Worm (Caenorhabditis elegans) whole organism, mixed stage, embryonic: Measurements from ENCODE around the gene epic-3.

Source experiments
- M03D4.4 ChIP-seq: sonication (generic microtip); optimal IDR thresholded peaks from 2 replicates; lab custom pipeline; 2017; ENCODE audit warnings: mild to moderate bottlenecking, missing genetic modification characterization, missing compliant biosample characterization
- bed-3 ChIP-seq: fragments of 200-800 bp; sonication (Bioruptor generic); optimal IDR thresholded peaks from 3 replicates; lab custom pipeline; 2018; ENCODE audit warnings: mild to moderate bottlenecking, missing genetic modification characterization, moderate library complexity, missing compliant biosample characterization
- blmp-1 ChIP-seq: fragments of 150-350 bp; optimal IDR thresholded peaks from 2 replicates; lab custom pipeline; 2014; ENCODE audit warnings: missing biosample characterization, missing genetic modification characterization
- ceh-39 ChIP-seq: fragments of 150-350 bp; optimal IDR thresholded peaks from 2 replicates; lab custom pipeline; 2014; ENCODE audit warnings: missing biosample characterization, missing genetic modification characterization
- ceh-43 ChIP-seq: fragments of 200-800 bp; sonication (Bioruptor generic); optimal IDR thresholded peaks from 2 replicates; lab custom pipeline; 2018; ENCODE audit warnings: mild to moderate bottlenecking, missing genetic modification characterization, moderate library complexity, missing compliant biosample characterization
- ceh-83 ChIP-seq: fragments of 200-800 bp; sonication (Bioruptor generic); optimal IDR thresholded peaks from 2 replicates; lab custom pipeline; 2018; ENCODE audit warnings: mild to moderate bottlenecking, missing genetic modification characterization, missing compliant biosample characterization
- ces-1 ChIP-seq: fragments of 150-350 bp; optimal IDR thresholded peaks from 2 replicates; lab custom pipeline; 2014; ENCODE audit warnings: missing biosample characterization, missing genetic modification reagents, missing genetic modification characterization
- cnd-1 ChIP-seq: fragments of 200-800 bp; sonication (Bioruptor generic); optimal IDR thresholded peaks from 2 replicates; lab custom pipeline; 2018; ENCODE audit warnings: mild to moderate bottlenecking, missing genetic modification characterization, missing compliant biosample characterization
- elt-1 ChIP-seq: sonication (generic microtip); optimal IDR thresholded peaks from 2 replicates; lab custom pipeline; 2017; ENCODE audit warnings: missing genetic modification characterization, mild to moderate bottlenecking, missing compliant biosample characterization, antibody characterized with exemption, moderate library complexity, borderline replicate concordance; ENCODE audit not compliant: insufficient read depth
- hlh-1 ChIP-seq: fragments of 150-350 bp; optimal IDR thresholded peaks from 2 replicates; lab custom pipeline; 2014; ENCODE audit warnings: missing biosample characterization, missing genetic modification reagents, missing genetic modification characterization
- lin-13 ChIP-seq: fragments of 150-350 bp; optimal IDR thresholded peaks from 2 replicates; lab custom pipeline; 2014; ENCODE audit warnings: missing biosample characterization, missing genetic modification characterization
- lin-32 ChIP-seq: fragments of 200-800 bp; sonication (Bioruptor generic); optimal IDR thresholded peaks from 2 replicates; lab custom pipeline; 2018; ENCODE audit warnings: mild to moderate bottlenecking, missing genetic modification characterization, missing compliant biosample characterization
- lsy-2 ChIP-seq: fragments of 150-350 bp; optimal IDR thresholded peaks from 2 replicates; lab custom pipeline; 2014; ENCODE audit warnings: missing biosample characterization, missing genetic modification characterization
- mab-5 ChIP-seq: fragments of 150-350 bp; optimal IDR thresholded peaks from 2 replicates; lab custom pipeline; 2014; ENCODE audit warnings: missing biosample characterization, missing genetic modification characterization
- mls-2 ChIP-seq: sonication (generic microtip); optimal IDR thresholded peaks from 2 replicates; lab custom pipeline; 2016; ENCODE audit warnings: mild to moderate bottlenecking, missing genetic modification characterization, moderate library complexity, missing compliant biosample characterization
- nhr-237 ChIP-seq: fragments of 150-350 bp; optimal IDR thresholded peaks from 2 replicates; lab custom pipeline; 2014; ENCODE audit warnings: missing biosample characterization, missing genetic modification characterization
- nhr-28 ChIP-seq: fragments of 150-350 bp; optimal IDR thresholded peaks from 2 replicates; lab custom pipeline; 2014; ENCODE audit warnings: missing biosample characterization, missing genetic modification characterization
- nhr-76 ChIP-seq: sonication (generic microtip); optimal IDR thresholded peaks from 2 replicates; lab custom pipeline; 2017; ENCODE audit warnings: missing biosample characterization, missing genetic modification characterization
- sem-2 ChIP-seq: fragments of 200-800 bp; sonication (Bioruptor generic); optimal IDR thresholded peaks from 2 replicates; lab custom pipeline; 2018; ENCODE audit warnings: mild to moderate bottlenecking, missing genetic modification characterization, missing compliant biosample characterization
- snpc-4 ChIP-seq: fragments of 150-350 bp; optimal IDR thresholded peaks from 2 replicates; lab custom pipeline; 2014; ENCODE audit warnings: missing biosample characterization, missing genetic modification characterization
- sptf-1 ChIP-seq: sonication (generic microtip); optimal IDR thresholded peaks from 2 replicates; lab custom pipeline; 2017; ENCODE audit warnings: mild to moderate bottlenecking, missing genetic modification characterization, moderate library complexity, missing compliant biosample characterization
- tbx-8 ChIP-seq: fragments of 200-800 bp; sonication (Bioruptor generic); optimal IDR thresholded peaks from 2 replicates; lab custom pipeline; 2018; ENCODE audit warnings: mild to moderate bottlenecking, missing genetic modification characterization, moderate library complexity, missing compliant biosample characterization
- unc-120 ChIP-seq: sonication (generic microtip); optimal IDR thresholded peaks from 2 replicates; lab custom pipeline; 2017; ENCODE audit warnings: missing genetic modification characterization, missing compliant biosample characterization; ENCODE audit not compliant: poor library complexity, severe bottlenecking
- unc-62 ChIP-seq: fragments of 150-350 bp; optimal IDR thresholded peaks from 2 replicates; lab custom pipeline; 2014; ENCODE audit warnings: missing biosample characterization, missing genetic modification reagents, missing genetic modification characterization
- zip-8 ChIP-seq: fragments of 150-350 bp; optimal IDR thresholded peaks from 2 replicates; lab custom pipeline; 2014; ENCODE audit warnings: missing biosample characterization, missing genetic modification characterization

Gene epic-3

DNA sequence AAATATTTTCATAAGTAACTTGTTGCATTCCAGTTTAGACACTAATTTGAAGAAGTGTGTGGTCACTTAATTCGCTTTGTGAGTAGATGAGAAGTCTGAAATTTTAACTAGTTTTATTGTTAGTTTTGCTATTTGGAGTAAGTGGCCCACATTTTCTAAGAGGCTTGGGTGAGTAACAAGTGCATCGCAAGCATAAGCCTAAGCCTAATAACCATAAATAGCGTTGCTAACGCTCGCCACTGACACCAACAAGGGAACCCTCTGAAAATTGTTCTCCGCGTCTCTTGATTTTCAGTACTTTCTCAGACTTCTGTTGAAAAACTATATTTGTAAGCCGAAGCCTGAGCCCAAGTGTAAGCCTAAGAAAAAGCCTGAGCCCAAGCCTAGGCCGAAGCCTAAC is at the start of gene epic-3:
TSS of gene epic-3 (minus strand) at position 101 of the 400 bp plus-strand sequence.
- TF ChIP-seq nhr-237 (tag; lab: Kevin White, UChicago): no peak

DNA sequence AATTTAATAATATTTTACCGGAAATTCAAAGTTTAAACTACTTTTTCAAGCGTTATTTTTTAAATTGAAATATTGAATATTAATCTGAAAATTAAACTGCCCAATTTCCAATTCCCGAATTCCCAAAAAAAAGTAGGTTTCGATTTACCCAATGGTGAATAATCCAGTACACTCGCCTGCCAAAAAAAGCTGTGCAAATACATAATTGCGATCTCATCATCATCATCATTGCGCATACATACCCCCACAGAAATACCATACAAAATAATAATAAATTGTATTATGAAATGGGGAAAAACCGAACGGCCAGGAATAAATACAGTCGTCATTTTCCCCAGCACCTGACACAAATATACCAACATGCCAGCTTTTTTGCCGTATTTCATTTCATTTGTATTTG is 47.7 kb upstream of the epic-3 start, which contains the start of gene Y41D4A.1:
TSS of gene Y41D4A.1 (plus strand) at position 301 of the 400 bp plus-strand sequence.
- TF ChIP-seq sem-2 (GFP tag; lab: Kevin White, UChicago): no peak
- TF ChIP-seq ces-1 (GFP tag; lab: Kevin White, UChicago): no peak
- TF ChIP-seq tbx-8 (GFP tag; lab: Kevin White, UChicago): no peak
- TF ChIP-seq mab-5 (tag; lab: Kevin White, UChicago): no peak
- no peak for TF ChIP-seq lin-13
- no peak for TF ChIP-seq blmp-1 (tag; lab: Kevin White, UChicago)
- TF ChIP-seq lin-32 (GFP tag; lab: Kevin White, UChicago): no peak
- no peak for TF ChIP-seq nhr-76 (tag; lab: Kevin White, UChicago)
- no peak for TF ChIP-seq M03D4.4
- TF ChIP-seq hlh-1 (tag; lab: Kevin White, UChicago): no peak
- TF ChIP-seq bed-3: no peak
- TF ChIP-seq nhr-28 (tag; lab: Kevin White, UChicago): no peak
- TF ChIP-seq ceh-39 (tag; lab: Kevin White, UChicago): no peak
- no peak for TF ChIP-seq ceh-43

DNA sequence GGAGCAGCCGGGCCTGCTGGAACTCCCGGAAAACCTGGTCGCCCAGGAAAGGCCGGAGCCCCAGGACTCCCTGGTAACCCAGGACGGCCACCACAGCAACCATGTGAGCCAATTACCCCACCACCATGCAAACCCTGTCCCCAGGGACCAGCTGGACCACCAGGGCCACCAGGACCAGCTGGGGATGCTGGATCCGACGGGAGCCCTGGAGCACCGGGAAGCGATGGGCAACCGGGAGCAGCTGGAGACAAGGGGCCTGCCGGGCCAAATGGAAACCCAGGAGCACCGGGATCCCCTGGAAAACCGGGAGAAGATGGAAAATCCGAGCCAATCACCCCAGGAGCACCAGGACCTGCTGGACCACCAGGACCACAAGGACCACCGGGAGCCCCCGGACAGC is 44.9 kb upstream of the epic-3 start:
- TF ChIP-seq nhr-28 (tag; lab: Kevin White, UChicago): no peak
- peak; percentile 31 for TF ChIP-seq mls-2 (tag; lab: Kevin White, UChicago)
- no peak for TF ChIP-seq blmp-1 (tag; lab: Kevin White, UChicago)
- no peak for TF ChIP-seq ceh-83 (GFP tag; lab: Kevin White, UChicago)
- TF ChIP-seq nhr-237 (tag; lab: Kevin White, UChicago): no peak
- TF ChIP-seq zip-8: no peak
- no peak for TF ChIP-seq elt-1 (tag; lab: Kevin White, UChicago)

DNA sequence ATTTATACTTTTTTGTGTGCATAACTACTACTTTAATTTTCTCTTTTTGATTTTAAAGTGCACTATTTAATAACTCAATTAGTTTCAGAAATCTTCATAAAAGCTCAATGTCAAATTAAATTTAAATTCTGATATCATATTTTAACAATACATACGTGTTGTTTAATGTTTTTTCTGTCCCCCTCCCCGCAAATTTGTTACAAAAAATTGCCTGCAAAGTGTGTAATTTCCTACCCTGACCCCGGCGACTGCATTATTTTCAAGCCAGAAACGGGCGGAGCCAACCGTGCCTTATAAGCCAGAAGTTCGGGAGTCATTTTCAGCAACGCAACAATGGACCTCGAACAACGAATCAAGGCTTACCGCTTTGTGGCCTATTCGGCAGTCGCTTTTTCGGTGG is 44.1 kb upstream of the epic-3 start, which contains the start of gene col-108:
TSS of gene col-108 (plus strand) at position 301 of the 400 bp plus-strand sequence.
- no peak for TF ChIP-seq cnd-1 (tag; lab: Kevin White, UChicago)

DNA sequence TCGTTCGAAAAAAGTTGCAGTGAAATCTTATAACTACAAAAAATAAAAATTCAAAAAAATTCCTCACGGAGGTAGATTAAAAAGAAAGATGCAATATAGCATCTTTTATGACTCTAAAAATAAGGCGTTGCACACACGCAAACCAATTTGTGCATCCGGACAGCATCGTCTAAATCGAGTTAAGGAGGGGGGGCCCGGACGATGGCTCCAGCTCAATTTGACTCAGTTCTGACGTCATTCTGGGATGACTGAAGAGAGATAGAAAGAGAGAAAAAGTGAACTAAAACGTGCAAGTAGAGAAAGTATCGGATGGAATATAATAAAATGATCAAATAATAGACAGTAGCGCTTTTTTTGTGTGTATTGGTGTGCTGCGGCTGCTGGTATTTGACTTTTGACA is 41.8 kb upstream of the epic-3 start:
- TF ChIP-seq unc-120: no peak
- TF ChIP-seq snpc-4 (tag; lab: Kevin White, UChicago): no peak
- no peak for TF ChIP-seq M03D4.4
- TF ChIP-seq ces-1 (GFP tag; lab: Kevin White, UChicago): peak; percentile 98

DNA sequence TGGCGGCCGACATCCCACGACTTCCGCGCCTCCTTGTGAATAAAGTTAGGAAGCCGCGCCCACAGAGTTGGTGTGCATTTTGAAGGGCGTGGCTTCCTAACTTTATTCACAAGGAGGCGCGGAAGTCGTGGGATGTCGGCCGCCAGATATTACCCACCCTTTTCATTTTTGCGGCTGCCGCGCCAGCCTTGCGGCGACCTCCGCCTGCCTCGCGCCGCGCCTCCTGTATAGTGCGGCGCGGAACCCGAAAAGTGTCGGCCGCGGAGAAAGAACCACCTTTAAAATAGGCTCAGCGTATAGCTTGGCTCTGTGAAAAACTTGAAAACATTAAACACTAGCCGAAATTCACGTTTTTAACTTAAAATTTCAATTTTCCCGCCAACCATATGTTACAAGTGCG is 39.3 kb upstream of the epic-3 start:
- TF ChIP-seq bed-3 (no peak), lin-32 (GFP tag; lab: Kevin White, UChicago) (no peak), sem-2 (GFP tag; lab: Kevin White, UChicago) (no peak)

DNA sequence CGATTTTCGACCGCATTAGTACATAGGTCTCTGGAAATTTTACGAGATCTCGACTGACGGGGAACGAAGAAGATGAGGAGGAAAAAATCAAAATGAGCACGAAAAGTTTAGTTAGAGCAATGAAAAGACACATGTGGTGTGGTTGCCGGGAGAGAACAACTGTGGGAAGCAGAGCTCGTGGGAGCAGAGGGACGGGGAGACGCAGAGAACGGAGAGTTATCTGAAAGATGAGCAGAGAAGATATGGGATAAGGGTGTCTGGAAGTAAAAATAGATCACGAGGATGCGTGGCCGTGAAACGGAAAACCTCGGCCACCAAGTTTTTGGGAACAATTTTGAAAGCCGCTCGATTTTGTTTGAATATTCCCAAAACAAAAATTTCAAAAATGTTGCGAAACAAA is 37.4 kb upstream of the epic-3 start, which contains the start of gene Y41D4A.7:
TSS of gene Y41D4A.7 (minus strand) at position 18 of the 400 bp plus-strand sequence.
- peak; percentile 92 for TF ChIP-seq hlh-1 (tag; lab: Kevin White, UChicago)
- TF ChIP-seq bed-3: no peak

DNA sequence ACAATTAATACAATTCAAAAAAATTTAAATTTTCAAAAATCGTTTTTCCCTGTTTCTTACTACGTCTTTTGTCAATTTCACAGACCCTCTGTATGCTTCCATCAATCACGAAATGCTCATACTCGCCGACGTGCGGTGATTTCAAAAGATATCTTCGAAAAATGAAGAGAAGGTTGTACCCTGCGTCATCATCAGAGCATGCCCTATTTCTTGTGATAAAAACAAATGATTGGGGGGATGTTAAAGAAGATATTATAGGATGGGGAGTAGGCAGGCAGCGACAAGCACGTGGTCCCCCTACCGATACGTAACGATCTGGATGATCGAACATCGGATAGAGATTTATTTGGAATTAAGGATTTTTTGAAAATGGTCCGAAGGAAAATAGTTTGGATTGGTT is 34.4 kb upstream of the epic-3 start:
- TF ChIP-seq unc-62 (peak; percentile 36), hlh-1 (tag; lab: Kevin White, UChicago) (peak; percentile 3), elt-1 (tag; lab: Kevin White, UChicago) (no peak)

DNA sequence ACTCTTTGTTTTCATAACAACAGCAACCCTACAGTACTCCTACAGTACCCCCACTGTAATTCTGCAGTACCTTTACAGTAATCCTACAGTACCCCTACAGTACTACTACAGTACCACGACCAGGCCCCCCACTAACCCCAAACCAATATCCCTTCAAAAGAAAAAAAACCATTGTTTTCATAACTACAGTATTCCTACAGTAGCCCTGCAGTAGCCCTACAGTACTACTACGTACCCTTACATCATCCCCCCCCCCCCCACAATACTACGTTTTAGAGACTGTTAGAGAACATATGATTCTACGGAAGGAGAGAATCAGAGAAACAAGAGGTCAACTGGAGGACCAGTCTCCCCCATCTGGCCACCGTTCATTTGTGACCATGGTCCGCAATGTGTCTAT is 29.3 kb upstream of the epic-3 start, which contains the start of gene Y41D4A.3:
TSS of gene Y41D4A.3 (plus strand) at position 301 of the 400 bp plus-strand sequence.
- peak; percentile 36 for TF ChIP-seq sptf-1 (tag; lab: Kevin White, UChicago)
- TF ChIP-seq cnd-1 (tag; lab: Kevin White, UChicago): peak; percentile 4
- TF ChIP-seq lsy-2: peak; percentile 61
- TF ChIP-seq nhr-28 (tag; lab: Kevin White, UChicago): no peak
